Fruit fly (Drosophila melanogaster): ENCODE data around the gene CG33965.

CG33965 gene

DNA sequence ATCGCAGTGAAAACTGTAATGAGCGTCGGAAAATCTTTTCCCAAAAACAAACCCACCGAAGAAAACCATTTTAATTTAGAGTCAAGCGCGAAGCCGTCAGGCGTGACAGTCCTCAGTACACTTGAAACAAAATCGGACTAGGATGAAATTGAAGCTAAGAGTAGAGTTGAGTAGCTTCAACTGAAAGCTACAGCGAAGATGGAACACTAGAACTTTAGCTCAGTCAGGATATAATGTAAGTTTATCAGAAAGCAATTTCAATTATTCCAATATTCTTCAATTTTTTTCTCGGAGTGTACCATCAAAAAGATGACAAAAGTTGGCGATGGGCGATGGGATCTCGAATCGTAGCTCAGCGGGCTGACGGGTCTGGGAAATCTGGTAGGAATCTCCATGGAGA is 16.2 kb upstream of the CG33965 start (continued):
- no peak for TF ChIP-seq lbe (GFP tag; optimal IDR thresholded peaks at IDR 0.05)
- TF ChIP-seq psq (GFP tag; optimal IDR thresholded peaks at IDR 0.05), result no peak
- peak; percentile 29 for TF ChIP-seq esg (GFP tag; conservative IDR thresholded peaks at IDR 0.05)
- TF ChIP-seq tna (GFP tag; IDR thresholded peaks at IDR 0.05; ENCODE audit: partially characterized antibody), result no peak
- no peak for TF ChIP-seq CG12236 (GFP tag; optimal IDR thresholded peaks at IDR 0.05)
- no peak for TF ChIP-seq CG17612 (GFP tag; IDR thresholded peaks at IDR 0.05)
- TF ChIP-seq CG14441 (GFP tag; IDR thresholded peaks at IDR 0.05), result 0 out of 2 replicates have a peak, but pooled peaks have one; percentile 18
- TF ChIP-seq C15 (GFP tag; IDR thresholded peaks at IDR 0.05), result no peak
- TF ChIP-seq maf-S (GFP tag; optimal IDR thresholded peaks at IDR 0.05), result no peak
- no peak for TF ChIP-seq CG14667 (GFP tag; IDR thresholded peaks at IDR 0.05)
- no peak for TF ChIP-seq CG6765 (GFP tag; optimal IDR thresholded peaks at IDR 0.05)
- no peak for TF ChIP-seq CG33557 (GFP tag; optimal IDR thresholded peaks at IDR 0.05)
- TF ChIP-seq CG17186 (GFP tag; optimal IDR thresholded peaks at IDR 0.05), result peak; percentile 1
- no peak for TF ChIP-seq Doc3 (GFP tag; IDR thresholded peaks at IDR 0.05; ENCODE audit: partially characterized antibody)
- TF ChIP-seq CG14050 (GFP tag; IDR thresholded peaks at IDR 0.05), result no peak
- no peak for TF ChIP-seq CG9437 (GFP tag; optimal IDR thresholded peaks at IDR 0.05)
- no peak for TF ChIP-seq Scr (GFP tag; IDR thresholded peaks at IDR 0.05; ENCODE audit: partially characterized antibody)
- TF ChIP-seq gce (GFP tag; IDR thresholded peaks at IDR 0.05), result no peak
- TF ChIP-seq knrl (GFP tag; IDR thresholded peaks at IDR 0.05; ENCODE audit: partially characterized antibody), result no peak
- TF ChIP-seq ATbp (GFP tag; optimal IDR thresholded peaks at IDR 0.05), result peak; percentile 50
- TF ChIP-seq Asciz (GFP tag; optimal IDR thresholded peaks at IDR 0.05), result peak; percentile 53
- no peak for TF ChIP-seq Side (GFP tag; optimal IDR thresholded peaks at IDR 0.05)
- no peak for TF ChIP-seq shn (GFP tag; optimal IDR thresholded peaks at IDR 0.05)
- peak; percentile 48 for TF ChIP-seq CG17829 (tag; optimal IDR thresholded peaks at IDR 0.05)
- 0 out of 3 replicates have a peak, but pooled peaks have one; percentile 37 for TF ChIP-seq H15 (GFP tag; IDR thresholded peaks at IDR 0.05)
- peak; percentile 0 for TF ChIP-seq Sry-δ (GFP tag; optimal IDR thresholded peaks at IDR 0.05)
- no peak for TF ChIP-seq CG7987 (GFP tag; optimal IDR thresholded peaks at IDR 0.05)
- no peak for TF ChIP-seq CG12942 (GFP tag; optimal IDR thresholded peaks at IDR 0.05)
- TF ChIP-seq cad (GFP tag; optimal IDR thresholded peaks at IDR 0.05), result no peak
- no peak for TF ChIP-seq Dref (GFP tag; IDR thresholded peaks at IDR 0.05)
- TF ChIP-seq chm (GFP tag; IDR thresholded peaks at IDR 0.05), result peak; percentile 68; the same call in 1 of the 2 replicates
- TF ChIP-seq zen (tag; optimal IDR thresholded peaks at IDR 0.05), result peak; percentile 65
- peak; percentile 45 for TF ChIP-seq lmd (GFP tag; IDR thresholded peaks at IDR 0.05)
- TF ChIP-seq CG18011 (GFP tag; optimal IDR thresholded peaks at IDR 0.05), result no peak
- TF ChIP-seq CG1832 (GFP tag; optimal IDR thresholded peaks at IDR 0.05), result no peak
- TF ChIP-seq lola (GFP tag; optimal IDR thresholded peaks at IDR 0.05), result peak in 1 of 3 experiments; percentile 44
- TF ChIP-seq Dp (GFP tag; optimal IDR thresholded peaks at IDR 0.05), result no peak
- TF ChIP-seq Meics (GFP tag; optimal IDR thresholded peaks at IDR 0.05), result no peak
- TF ChIP-seq CG3838 (GFP tag; optimal IDR thresholded peaks at IDR 0.05), result no peak
- TF ChIP-seq sug (tag; optimal IDR thresholded peaks at IDR 0.05), result no peak
- peak; percentile 62 for TF ChIP-seq CG17359 (tag; optimal IDR thresholded peaks at IDR 0.05)
- TF ChIP-seq nerfin-1 (tag; optimal IDR thresholded peaks at IDR 0.05), result peak; percentile 37
- no peak for TF ChIP-seq CkIIα-i1 (GFP tag; IDR thresholded peaks at IDR 0.05)
- TF ChIP-seq CG13775 (GFP tag; optimal IDR thresholded peaks at IDR 0.05), result no peak
- peak; percentile 33; the same call in 1 of the 2 replicates for TF ChIP-seq dimm (GFP tag; IDR thresholded peaks at IDR 0.05)
- no peak for TF ChIP-seq CG4730 (GFP tag; IDR thresholded peaks at IDR 0.05)
- no peak for TF ChIP-seq CG1647 (GFP tag; optimal IDR thresholded peaks at IDR 0.05)
- TF ChIP-seq ERR (GFP tag; optimal IDR thresholded peaks at IDR 0.05), result no peak
- TF ChIP-seq CG7963 (GFP tag; IDR thresholded peaks at IDR 0.05; ENCODE audit: partially characterized antibody), result no peak
- no peak for TF ChIP-seq pita (GFP tag; optimal IDR thresholded peaks at IDR 0.05)
- TF ChIP-seq TFAM (GFP tag; optimal IDR thresholded peaks at IDR 0.05), result no peak
